Fruit fly (Drosophila melanogaster): ENCODE data around the gene CG14418.

- TF ChIP-seq psq (optimal IDR thresholded peaks at IDR 0.05) (no peak), insv (optimal IDR thresholded peaks at IDR 0.05) (no peak), h (optimal IDR thresholded peaks at IDR 0.05) (no peak), Sin3A (optimal IDR thresholded peaks at IDR 0.05) (no peak), Myc (optimal IDR thresholded peaks at IDR 0.05) (no peak), ttk (optimal IDR thresholded peaks at IDR 0.05) (no peak)
Measured at dm6 chrX:2918551-2918950, 35.1 kb upstream of the CG14418 start.
